Worm (Caenorhabditis elegans): Measurements from ENCODE around the gene ubc-23.

The ubc-23 gene

ce11 chrX:8800983-8801382 lies 43.1 kb upstream of the ubc-23 start (continued):
- TF ChIP-seq egl-27 (tag; optimal IDR thresholded peaks at IDR 0.05) (no peak), rbr-2 (tag; optimal IDR thresholded peaks at IDR 0.05) (no peak), lin-38 (GFP tag; IDR thresholded peaks at IDR 0.05) (no peak), hlh-30 (tag; optimal IDR thresholded peaks at IDR 0.05; ENCODE audit: insufficient read depth) (no peak), nhr-77 (tag; optimal IDR thresholded peaks at IDR 0.05) (no peak), pha-4 (GFP tag; IDR thresholded peaks at IDR 0.05) (no peak), pha-4 (tag; optimal IDR thresholded peaks at IDR 0.05) (no peak), dmd-8 (GFP tag; IDR thresholded peaks at IDR 0.05) (no peak), mxl-3 (GFP tag; optimal IDR thresholded peaks at IDR 0.05) (no peak), hlh-11 (tag; optimal IDR thresholded peaks at IDR 0.05) (peak; percentile 17), nhr-10 (tag; optimal IDR thresholded peaks at IDR 0.05) (no peak), daf-16 (GFP tag; optimal IDR thresholded peaks at IDR 0.05) (no peak), daf-16 (tag; optimal IDR thresholded peaks at IDR 0.05) (peak; percentile 9), nhr-6 (tag; optimal IDR thresholded peaks at IDR 0.05) (no peak), ztf-7 (tag; optimal IDR thresholded peaks at IDR 0.05) (no peak), vab-7 (GFP tag; IDR thresholded peaks at IDR 0.05) (no peak), lir-3 (tag; optimal IDR thresholded peaks at IDR 0.05) (no peak), ceh-28 (tag; optimal IDR thresholded peaks at IDR 0.05) (no peak), daf-12 (tag; optimal IDR thresholded peaks at IDR 0.05) (no peak), ces-1 (GFP tag; optimal IDR thresholded peaks at IDR 0.05) (peak; percentile 70), arid-1 (GFP tag; conservative IDR thresholded peaks at IDR 0.05) (0 out of 2 replicates have a peak, but pooled peaks have one; percentile 13), unc-130 (GFP tag; optimal IDR thresholded peaks at IDR 0.05) (no peak), ceh-44 (GFP tag; IDR thresholded peaks at IDR 0.05) (no peak), nhr-76 (tag; optimal IDR thresholded peaks at IDR 0.05) (no peak), lin-1 (GFP tag; IDR thresholded peaks at IDR 0.05) (no peak), mxl-2 (GFP tag; conservative IDR thresholded peaks at IDR 0.05) (no peak), lin-13 (GFP tag; optimal IDR thresholded peaks at IDR 0.05) (no peak), tra-1 (GFP tag; IDR thresholded peaks at IDR 0.05) (no peak), fkh-10 (GFP tag; optimal IDR thresholded peaks at IDR 0.05) (peak; percentile 79), dpl-1 (GFP tag; optimal IDR thresholded peaks at IDR 0.05) (no peak), ctbp-1 (GFP tag; IDR thresholded peaks at IDR 0.05) (peak; percentile 70; the same call in 1 of the 2 replicates), zip-11 (GFP tag; IDR thresholded peaks at IDR 0.05) (no peak), lin-15B (tag; optimal IDR thresholded peaks at IDR 0.05) (no peak)

- TF ChIP-seq nhr-25 (tag; optimal IDR thresholded peaks at IDR 0.05; ENCODE audit: borderline replicate concordance, insufficient read depth): no peak
- peak; percentile 97 for TF ChIP-seq set-16 (GFP tag; IDR thresholded peaks at IDR 0.05)
- TF ChIP-seq daf-19 (GFP tag; conservative IDR thresholded peaks at IDR 0.05): no peak
- no peak for TF ChIP-seq dve-1 (tag; optimal IDR thresholded peaks at IDR 0.05; ENCODE audit: insufficient read depth)
- peak; percentile 71 for TF ChIP-seq aha-1 (tag)
- no peak for TF ChIP-seq mxl-3 (GFP tag; optimal IDR thresholded peaks at IDR 0.05)
- TF ChIP-seq daf-8 (GFP tag; IDR thresholded peaks at IDR 0.05): no peak
- TF ChIP-seq daf-12 (tag; optimal IDR thresholded peaks at IDR 0.05): no peak
- 0 out of 2 replicates have a peak, but pooled peaks have one; percentile 20 for TF ChIP-seq egl-43 (GFP tag; IDR thresholded peaks at IDR 0.05)
Observed at ce11 chrX:8805475-8805874, 38.6 kb upstream of the ubc-23 start.
